Fruit fly (Drosophila melanogaster) whole organism, embryonic: ENCODE measurements around the gene CG42399.

Experiments
- Antp ChIP-seq: fragments of 200-800 bp; sonication (Bioruptor generic); optimal IDR thresholded peaks from 3 replicates; lab custom pipeline; 2016; ENCODE audit warnings: missing biosample characterization, missing genetic modification characterization
- Bgb ChIP-seq: fragments of 200-800 bp; sonication (Bioruptor generic); IDR thresholded peaks from 2 replicates; pipeline ENCODE4 v1.3.6; 2022; ENCODE audit warnings: missing biosample characterization, missing genetic modification characterization; ENCODE audit not compliant: partially characterized antibody
- CG10267 ChIP-seq: fragments of 200-800 bp; sonication (Bioruptor generic); optimal IDR thresholded peaks from 2 replicates; lab custom pipeline; 2018; ENCODE audit warnings: missing biosample characterization, mild to moderate bottlenecking, missing genetic modification characterization, moderate library complexity
- CG10543 ChIP-seq: fragments of 200-800 bp; sonication (Bioruptor generic); optimal IDR thresholded peaks from 3 replicates; lab custom pipeline; 2017; ENCODE audit warnings: missing biosample characterization, mild to moderate bottlenecking, missing genetic modification characterization, moderate library complexity
- CG10654 ChIP-seq: fragments of 200-800 bp; sonication (Bioruptor generic); optimal IDR thresholded peaks from 2 replicates; lab custom pipeline; 2016; ENCODE audit warnings: missing biosample characterization, missing genetic modification characterization
- CG10959 ChIP-seq: fragments of 200-800 bp; sonication (Bioruptor generic); IDR thresholded peaks from 2 replicates; pipeline ENCODE4 v1.3.6; 2022; ENCODE audit warnings: missing biosample characterization, missing genetic modification characterization
- CG11398 ChIP-seq: fragments of 200-800 bp; sonication (Bioruptor generic); optimal IDR thresholded peaks from 2 replicates; lab custom pipeline; 2016; ENCODE audit warnings: missing biosample characterization, missing genetic modification characterization
- CG1603 ChIP-seq: fragments of 200-800 bp; sonication (Bioruptor generic); optimal IDR thresholded peaks from 2 replicates; lab custom pipeline; 2019; ENCODE audit warnings: missing biosample characterization, mild to moderate bottlenecking, missing genetic modification characterization, moderate library complexity
- CG16813 ChIP-seq: fragments of 200-800 bp; sonication (Bioruptor generic); IDR thresholded peaks from 3 replicates; pipeline ENCODE4 v1.3.6; 2022; ENCODE audit warnings: missing biosample characterization, missing genetic modification characterization; ENCODE audit not compliant: partially characterized antibody
- CG18262 ChIP-seq: fragments of 200-800 bp; optimal IDR thresholded peaks from 3 replicates; lab custom pipeline; 2019; ENCODE audit warnings: missing biosample characterization, mild to moderate bottlenecking, missing genetic modification characterization, moderate library complexity
- CG18619 ChIP-seq: fragments of 200-800 bp; sonication (Bioruptor generic); optimal IDR thresholded peaks from 3 replicates; lab custom pipeline; 2017; ENCODE audit warnings: missing biosample characterization, mild to moderate bottlenecking, missing genetic modification characterization
- CG2678 ChIP-seq: fragments of 200-800 bp; sonication (Bioruptor generic); optimal IDR thresholded peaks from 3 replicates; lab custom pipeline; 2019; ENCODE audit warnings: missing biosample characterization, mild to moderate bottlenecking, missing genetic modification characterization, moderate library complexity
- CG34422 ChIP-seq: fragments of 200-800 bp; sonication (Bioruptor generic); IDR thresholded peaks from 3 replicates; pipeline ENCODE4 v1.3.6; 2022; ENCODE audit warnings: missing biosample characterization, missing genetic modification characterization
- CG4617 ChIP-seq: fragments of 200-800 bp; sonication (Bioruptor generic); optimal IDR thresholded peaks from 3 replicates; lab custom pipeline; 2016; ENCODE audit warnings: missing biosample characterization, missing genetic modification characterization, borderline replicate concordance
- CG4820 ChIP-seq: fragments of 200-800 bp; sonication (Bioruptor generic); optimal IDR thresholded peaks from 3 replicates; lab custom pipeline; 2016; ENCODE audit warnings: missing biosample characterization, missing genetic modification characterization
- CG6813 ChIP-seq: fragments of 200-800 bp; sonication (Bioruptor generic); optimal IDR thresholded peaks from 2 replicates; lab custom pipeline; 2017; ENCODE audit warnings: missing biosample characterization, missing genetic modification characterization, mild to moderate bottlenecking, moderate library complexity, missing genetic modification reagents
- CG7928 ChIP-seq: fragments of 200-800 bp; sonication (Bioruptor generic); optimal IDR thresholded peaks from 2 replicates; lab custom pipeline; 2017; ENCODE audit warnings: missing biosample characterization, mild to moderate bottlenecking, missing genetic modification characterization
- CHES-1-like ChIP-seq: fragments of 200-800 bp; sonication (Bioruptor generic); optimal IDR thresholded peaks from 2 replicates; lab custom pipeline; 2016; ENCODE audit warnings: missing biosample characterization, missing genetic modification characterization
- D19A ChIP-seq: fragments of 200-800 bp; optimal IDR thresholded peaks from 3 replicates; lab custom pipeline; 2019; ENCODE audit warnings: missing biosample characterization, mild to moderate bottlenecking, missing genetic modification characterization, moderate library complexity
- Dek ChIP-seq: fragments of 200-800 bp; sonication (Bioruptor generic); optimal IDR thresholded peaks from 3 replicates; lab custom pipeline; 2019; ENCODE audit warnings: missing biosample characterization, mild to moderate bottlenecking, missing genetic modification characterization, moderate library complexity
- Dll ChIP-seq: fragments of 200-800 bp; sonication (Bioruptor generic); IDR thresholded peaks from 4 replicates; pipeline ENCODE4 v1.3.6; 2022; ENCODE audit warnings: missing biosample characterization, missing genetic modification characterization; ENCODE audit not compliant: partially characterized antibody
- MTF-1 ChIP-seq: fragments of 200-800 bp; sonication (Bioruptor generic); optimal IDR thresholded peaks from 2 replicates; lab custom pipeline; 2018; ENCODE audit warnings: missing biosample characterization, mild to moderate bottlenecking, missing genetic modification characterization, borderline replicate concordance
- Meics ChIP-seq: fragments of 200-800 bp; sonication (Bioruptor generic); optimal IDR thresholded peaks from 2 replicates; lab custom pipeline; 2017; ENCODE audit warnings: missing biosample characterization, mild to moderate bottlenecking, missing genetic modification characterization
- Mrtf ChIP-seq: fragments of 200-800 bp; sonication (Bioruptor generic); IDR thresholded peaks from 3 replicates; pipeline ENCODE4 v1.3.6; 2022; ENCODE audit warnings: missing biosample characterization, missing genetic modification characterization
- Nf-YC ChIP-seq: fragments of 200-800 bp; optimal IDR thresholded peaks from 3 replicates; lab custom pipeline; 2019; ENCODE audit warnings: missing biosample characterization, mild to moderate bottlenecking, missing genetic modification characterization, moderate library complexity
- NfI ChIP-seq: fragments of 200-800 bp; sonication (Bioruptor generic); optimal IDR thresholded peaks from 3 replicates; lab custom pipeline; 2018; ENCODE audit warnings: missing biosample characterization, mild to moderate bottlenecking, missing genetic modification characterization, moderate library complexity
- Sox102F ChIP-seq: fragments of 200-800 bp; sonication (Bioruptor generic); optimal IDR thresholded peaks from 2 replicates; lab custom pipeline; 2018; ENCODE audit warnings: missing biosample characterization, mild to moderate bottlenecking, missing genetic modification characterization, moderate library complexity
- YL-1 ChIP-seq: fragments of 200-800 bp; sonication (Bioruptor generic); optimal IDR thresholded peaks from 3 replicates; lab custom pipeline; 2017; ENCODE audit warnings: missing biosample characterization, mild to moderate bottlenecking, missing genetic modification characterization
- aop ChIP-seq: fragments of 200-800 bp; sonication (Bioruptor generic); IDR thresholded peaks from 2 replicates; pipeline ENCODE4 v1.3.6; 2022; ENCODE audit warnings: missing biosample characterization, missing genetic modification characterization
- bcd ChIP-seq: fragments of 200-800 bp; sonication (Bioruptor generic); optimal IDR thresholded peaks from 2 replicates; lab custom pipeline; 2017; ENCODE audit warnings: missing biosample characterization, mild to moderate bottlenecking, missing genetic modification characterization
- bigmax ChIP-seq: fragments of 200-800 bp; sonication (Bioruptor generic); optimal IDR thresholded peaks from 2 replicates; lab custom pipeline; 2018; ENCODE audit warnings: missing biosample characterization, mild to moderate bottlenecking, missing genetic modification characterization
- cato ChIP-seq: fragments of 200-800 bp; sonication (Bioruptor generic); optimal IDR thresholded peaks from 2 replicates; lab custom pipeline; 2016; ENCODE audit warnings: missing biosample characterization, missing genetic modification characterization, borderline replicate concordance
- croc ChIP-seq: fragments of 200-800 bp; sonication (Bioruptor generic); conservative IDR thresholded peaks from 3 replicates; pipeline ENCODE4 v1.3.6; 2022; ENCODE audit warnings: missing biosample characterization, missing genetic modification characterization
- dmrt11E ChIP-seq: fragments of 200-800 bp; sonication (Bioruptor generic); optimal IDR thresholded peaks from 3 replicates; lab custom pipeline; 2018; ENCODE audit warnings: missing biosample characterization, mild to moderate bottlenecking, missing genetic modification characterization, moderate library complexity
- eve ChIP-seq, 2 experiments: fragments of >200 bp; optimal IDR thresholded peaks; 2 replicates each; lab custom pipeline; 2017; ENCODE audit warnings: missing biosample characterization in 2 of 2, missing genetic modification characterization in 2 of 2
- fru ChIP-seq: fragments of >200 bp; optimal IDR thresholded peaks from 2 replicates; lab custom pipeline; 2017
- gem ChIP-seq: fragments of 200-800 bp; sonication (Bioruptor generic); optimal IDR thresholded peaks from 2 replicates; lab custom pipeline; 2019; ENCODE audit warnings: missing biosample characterization, mild to moderate bottlenecking, missing genetic modification characterization, moderate library complexity
- her ChIP-seq: fragments of 200-800 bp; sonication (Bioruptor generic); optimal IDR thresholded peaks from 2 replicates; lab custom pipeline; 2016; ENCODE audit warnings: missing biosample characterization, missing genetic modification characterization
- hkb ChIP-seq, 2 experiments: fragments of 200-800 bp in 1 of 2; fragments of >200 bp in 1 of 2; sonication (Bioruptor generic) in 1 of 2; IDR thresholded peaks in 1 of 2; optimal IDR thresholded peaks in 1 of 2; 2 replicates each; pipeline versions ENCODE4 v1.3.6 to Lab custom; 2017 to 2022; ENCODE audit warnings: missing biosample characterization in 1 of 2, missing genetic modification characterization in 1 of 2
- insv ChIP-seq, 2 experiments: fragments of 200-800 bp; sonication (Bioruptor generic); optimal IDR thresholded peaks; 3 replicates each; lab custom pipeline; 2016 to 2018; ENCODE audit warnings: missing biosample characterization in 2 of 2, missing genetic modification characterization in 2 of 2
- inv ChIP-seq: fragments of 200-800 bp; sonication (Bioruptor generic); IDR thresholded peaks from 2 replicates; pipeline ENCODE4 v1.3.6; 2022; ENCODE audit warnings: missing biosample characterization, missing genetic modification characterization; ENCODE audit not compliant: partially characterized antibody
- lmd ChIP-seq: fragments of 200-800 bp; sonication (Bioruptor generic); IDR thresholded peaks from 2 replicates; pipeline ENCODE4 v1.3.6; 2022; ENCODE audit warnings: missing biosample characterization, missing genetic modification characterization
- lola ChIP-seq, 3 experiments: fragments of >200 bp in 2 of 3; fragments of 200-800 bp in 1 of 3; sonication (Bioruptor generic) in 1 of 3; optimal IDR thresholded peaks; 2 replicates each; lab custom pipeline; 2017 to 2019; ENCODE audit warnings: missing biosample characterization in 3 of 3, missing genetic modification characterization in 3 of 3, mild to moderate bottlenecking in 1 of 3, moderate library complexity in 1 of 3
- nmo ChIP-seq: fragments of 200-800 bp; sonication (Bioruptor generic); optimal IDR thresholded peaks from 2 replicates; lab custom pipeline; 2018; ENCODE audit warnings: missing biosample characterization, mild to moderate bottlenecking, missing genetic modification characterization, moderate library complexity
- peb ChIP-seq: fragments of 200-800 bp; sonication (Bioruptor generic); IDR thresholded peaks from 2 replicates; pipeline ENCODE4 v1.3.6; 2022; ENCODE audit warnings: missing biosample characterization, missing genetic modification characterization
- psq ChIP-seq: fragments of 200-800 bp; sonication (Bioruptor generic); optimal IDR thresholded peaks from 2 replicates; lab custom pipeline; 2017; ENCODE audit warnings: missing biosample characterization, missing genetic modification characterization
- salm ChIP-seq: fragments of 200-800 bp; sonication (Bioruptor generic); optimal IDR thresholded peaks from 2 replicates; lab custom pipeline; 2018; ENCODE audit warnings: missing biosample characterization, mild to moderate bottlenecking, missing genetic modification characterization
- sens ChIP-seq: fragments of 200-800 bp; sonication (Bioruptor generic); peaks from one replicate; lab custom pipeline; 2016; ENCODE audit warnings: missing biosample characterization, missing genetic modification characterization
- slou ChIP-seq: fragments of 200-800 bp; sonication (Bioruptor generic); optimal IDR thresholded peaks from 3 replicates; lab custom pipeline; 2016; ENCODE audit warnings: missing biosample characterization, missing genetic modification characterization
- tll ChIP-seq, 2 experiments: fragments of 200-800 bp in 1 of 2; fragments of >200 bp in 1 of 2; sonication (Bioruptor generic) in 1 of 2; optimal IDR thresholded peaks; 2 replicates each; lab custom pipeline; 2017 to 2019; ENCODE audit warnings: missing biosample characterization in 2 of 2, missing genetic modification characterization in 2 of 2, mild to moderate bottlenecking in 1 of 2, moderate library complexity in 1 of 2

CG42399 gene

DNA sequence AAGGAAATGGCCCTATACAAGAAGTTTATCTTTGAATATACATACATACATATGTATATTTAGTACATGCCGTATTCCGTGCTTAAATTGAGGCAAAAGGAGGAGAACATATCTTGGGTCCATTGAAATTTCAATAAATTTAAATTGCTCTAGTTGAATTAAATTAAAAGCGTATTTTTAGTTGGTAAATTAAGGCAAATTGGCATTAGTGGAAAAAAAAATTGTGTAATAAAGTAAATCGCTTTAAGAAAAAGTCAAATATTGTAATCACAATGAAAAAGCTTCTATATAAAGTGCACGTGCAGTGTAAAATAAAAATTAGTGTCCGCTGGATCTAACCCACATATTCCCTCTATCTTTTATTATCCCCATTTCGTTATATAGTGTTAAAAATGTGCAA is 9.1 kb upstream of the CG42399 start:
- TF ChIP-seq gem (tag; lab: Kevin White, UChicago) (peak; percentile 35), cato (GFP tag; lab: Kevin White, UChicago) (no peak), insv (GFP tag; optimal IDR thresholded peaks at IDR 0.05; lab: Kevin White, UChicago) (no peak), YL-1 (GFP tag; lab: Kevin White, UChicago) (no peak), CG10959 (GFP tag; lab: Robert Waterston, UW) (no peak), Dek (tag; lab: Kevin White, UChicago) (no peak), Mrtf (GFP tag; lab: Robert Waterston, UW) (no peak), Meics (no peak), inv (GFP tag; lab: Robert Waterston, UW) (no peak), nmo (peak; percentile 2), D19A (peak; percentile 59), tll (GFP tag; optimal IDR thresholded peaks at IDR 0.05; lab: Kevin White, UChicago) (no peak), psq (no peak), NfI (GFP tag; lab: Kevin White, UChicago) (no peak), fru (lab: Kevin White, UChicago) (no peak), Antp (GFP tag; lab: Kevin White, UChicago) (no peak), peb (GFP tag; lab: Robert Waterston, UW) (no peak), croc (no peak), CG18619 (GFP tag; lab: Kevin White, UChicago) (no peak), CG4820 (GFP tag; lab: Kevin White, UChicago) (no peak), CG11398 (GFP tag; lab: Kevin White, UChicago) (no peak), sens (GFP tag; lab: Kevin White, UChicago) (no peak), lmd (GFP tag; lab: Robert Waterston, UW) (no peak), bcd (no peak), her (GFP tag; lab: Kevin White, UChicago) (no peak), salm (no peak), lola (GFP tag; optimal IDR thresholded peaks at IDR 0.05; lab: Kevin White, UChicago) (no peak), MTF-1 (GFP tag; lab: Kevin White, UChicago) (no peak), CG10267 (tag; lab: Kevin White, UChicago) (no peak), Dll (GFP tag; lab: Robert Waterston, UW) (no peak), CG2678 (no peak), CG16813 (GFP tag; lab: Robert Waterston, UW) (no peak), Sox102F (peak; percentile 2), CG34422 (GFP tag; lab: Robert Waterston, UW) (no peak), CG4617 (GFP tag; lab: Kevin White, UChicago) (no peak), bigmax (GFP tag; lab: Kevin White, UChicago) (no peak), CG10654 (no peak), eve (GFP tag; optimal IDR thresholded peaks at IDR 0.05; lab: Kevin White, UChicago) (peak in 1 of 2 experiments; percentile 69), hkb (optimal IDR thresholded peaks at IDR 0.05; lab: Kevin White, UChicago) (no peak), hkb (GFP tag; IDR thresholded peaks at IDR 0.05; lab: Robert Waterston, UW) (no peak), CG7928 (no peak), CG10543 (GFP tag; lab: Kevin White, UChicago) (no peak), Bgb (GFP tag; lab: Robert Waterston, UW) (no peak), aop (GFP tag; lab: Robert Waterston, UW) (no peak), CG6813 (GFP tag; lab: Kevin White, UChicago) (no peak), slou (GFP tag; lab: Kevin White, UChicago) (no peak), CG18262 (tag; lab: Kevin White, UChicago) (peak; percentile 14), CHES-1-like (GFP tag; lab: Kevin White, UChicago) (no peak), CG1603 (tag; lab: Kevin White, UChicago) (no peak), Nf-YC (tag; lab: Kevin White, UChicago) (no peak), dmrt11E (tag; lab: Kevin White, UChicago) (peak; percentile 11)
